Worm (Caenorhabditis elegans) whole organism, mixed stage, embryonic: ENCODE data around the gene T02D1.4.

ENCODE experiments used
- M03D4.4 ChIP-seq: sonication (generic microtip); optimal IDR thresholded peaks from 2 replicates; lab custom pipeline; 2017; ENCODE audit warnings: mild to moderate bottlenecking, missing genetic modification characterization, missing compliant biosample characterization
- bed-3 ChIP-seq: fragments of 200-800 bp; sonication (Bioruptor generic); optimal IDR thresholded peaks from 3 replicates; lab custom pipeline; 2018; ENCODE audit warnings: mild to moderate bottlenecking, missing genetic modification characterization, moderate library complexity, missing compliant biosample characterization
- blmp-1 ChIP-seq: fragments of 150-350 bp; optimal IDR thresholded peaks from 2 replicates; lab custom pipeline; 2014; ENCODE audit warnings: missing biosample characterization, missing genetic modification characterization
- ceh-39 ChIP-seq: fragments of 150-350 bp; optimal IDR thresholded peaks from 2 replicates; lab custom pipeline; 2014; ENCODE audit warnings: missing biosample characterization, missing genetic modification characterization
- ceh-43 ChIP-seq: fragments of 200-800 bp; sonication (Bioruptor generic); optimal IDR thresholded peaks from 2 replicates; lab custom pipeline; 2018; ENCODE audit warnings: mild to moderate bottlenecking, missing genetic modification characterization, moderate library complexity, missing compliant biosample characterization
- ces-1 ChIP-seq: fragments of 150-350 bp; optimal IDR thresholded peaks from 2 replicates; lab custom pipeline; 2014; ENCODE audit warnings: missing biosample characterization, missing genetic modification reagents, missing genetic modification characterization
- cnd-1 ChIP-seq: fragments of 200-800 bp; sonication (Bioruptor generic); optimal IDR thresholded peaks from 2 replicates; lab custom pipeline; 2018; ENCODE audit warnings: mild to moderate bottlenecking, missing genetic modification characterization, missing compliant biosample characterization
- drap-1 ChIP-seq: fragments of 200-800 bp; sonication (Bioruptor generic); optimal IDR thresholded peaks from 3 replicates; lab custom pipeline; 2018; ENCODE audit warnings: mild to moderate bottlenecking, missing genetic modification characterization, missing compliant biosample characterization
- elt-1 ChIP-seq: sonication (generic microtip); optimal IDR thresholded peaks from 2 replicates; lab custom pipeline; 2017; ENCODE audit warnings: missing genetic modification characterization, mild to moderate bottlenecking, missing compliant biosample characterization, antibody characterized with exemption, moderate library complexity, borderline replicate concordance; ENCODE audit not compliant: insufficient read depth
- flh-1 ChIP-seq: fragments of 200-800 bp; sonication (Bioruptor generic); optimal IDR thresholded peaks from 2 replicates; lab custom pipeline; 2018; ENCODE audit warnings: mild to moderate bottlenecking, missing genetic modification characterization, moderate library complexity, missing compliant biosample characterization
- hlh-1 ChIP-seq: fragments of 150-350 bp; optimal IDR thresholded peaks from 2 replicates; lab custom pipeline; 2014; ENCODE audit warnings: missing biosample characterization, missing genetic modification reagents, missing genetic modification characterization
- lin-13 ChIP-seq: fragments of 150-350 bp; optimal IDR thresholded peaks from 2 replicates; lab custom pipeline; 2014; ENCODE audit warnings: missing biosample characterization, missing genetic modification characterization
- lin-32 ChIP-seq: fragments of 200-800 bp; sonication (Bioruptor generic); optimal IDR thresholded peaks from 2 replicates; lab custom pipeline; 2018; ENCODE audit warnings: mild to moderate bottlenecking, missing genetic modification characterization, missing compliant biosample characterization
- lsy-2 ChIP-seq: fragments of 150-350 bp; optimal IDR thresholded peaks from 2 replicates; lab custom pipeline; 2014; ENCODE audit warnings: missing biosample characterization, missing genetic modification characterization
- mab-5 ChIP-seq: fragments of 150-350 bp; optimal IDR thresholded peaks from 2 replicates; lab custom pipeline; 2014; ENCODE audit warnings: missing biosample characterization, missing genetic modification characterization
- mep-1 ChIP-seq: fragments of 150-350 bp; optimal IDR thresholded peaks from 2 replicates; lab custom pipeline; 2017; ENCODE audit warnings: missing biosample characterization, missing genetic modification reagents, missing genetic modification characterization, inconsistent platforms
- mls-2 ChIP-seq: sonication (generic microtip); optimal IDR thresholded peaks from 2 replicates; lab custom pipeline; 2016; ENCODE audit warnings: mild to moderate bottlenecking, missing genetic modification characterization, moderate library complexity, missing compliant biosample characterization
- nhr-12 ChIP-seq: fragments of 150-350 bp; optimal IDR thresholded peaks from 2 replicates; lab custom pipeline; 2014; ENCODE audit warnings: missing biosample characterization, missing genetic modification characterization
- nhr-2 ChIP-seq: fragments of 150-350 bp; optimal IDR thresholded peaks from 2 replicates; lab custom pipeline; 2014; ENCODE audit warnings: missing biosample characterization, missing genetic modification characterization
- nhr-237 ChIP-seq: fragments of 150-350 bp; optimal IDR thresholded peaks from 2 replicates; lab custom pipeline; 2014; ENCODE audit warnings: missing biosample characterization, missing genetic modification characterization
- pha-4 ChIP-seq: fragments of 150-350 bp; optimal IDR thresholded peaks from 2 replicates; lab custom pipeline; 2018; ENCODE audit warnings: missing biosample characterization, missing genetic modification reagents, missing genetic modification characterization
- sem-2 ChIP-seq: fragments of 200-800 bp; sonication (Bioruptor generic); optimal IDR thresholded peaks from 2 replicates; lab custom pipeline; 2018; ENCODE audit warnings: mild to moderate bottlenecking, missing genetic modification characterization, missing compliant biosample characterization
- tbx-8 ChIP-seq: fragments of 200-800 bp; sonication (Bioruptor generic); optimal IDR thresholded peaks from 2 replicates; lab custom pipeline; 2018; ENCODE audit warnings: mild to moderate bottlenecking, missing genetic modification characterization, moderate library complexity, missing compliant biosample characterization
- unc-39 ChIP-seq: fragments of 150-350 bp; optimal IDR thresholded peaks from 2 replicates; lab custom pipeline; 2014; ENCODE audit warnings: missing biosample characterization, missing genetic modification characterization
- unc-62 ChIP-seq: fragments of 150-350 bp; optimal IDR thresholded peaks from 2 replicates; lab custom pipeline; 2014; ENCODE audit warnings: missing biosample characterization, missing genetic modification reagents, missing genetic modification characterization
- zip-8 ChIP-seq: fragments of 150-350 bp; optimal IDR thresholded peaks from 2 replicates; lab custom pipeline; 2014; ENCODE audit warnings: missing biosample characterization, missing genetic modification characterization
- ztf-11 ChIP-seq: fragments of 150-350 bp; optimal IDR thresholded peaks from 2 replicates; lab custom pipeline; 2014; ENCODE audit warnings: missing biosample characterization, missing genetic modification characterization

Gene T02D1.4

ce11 chrIV:17371469-17371868 is 28.1 kb upstream of the T02D1.4 start, which contains the start of gene C30H6.5:
C30H6.5 (plus strand) TSS chrIV:17371769.
- TF ChIP-seq hlh-1 (tag; lab: Kevin White, UChicago) = no peak
- peak; percentile 7 for TF ChIP-seq zip-8

ce11 chrIV:17376127-17376526 is 23.4 kb upstream of the T02D1.4 start, which contains the start of gene haf-1:
haf-1 (plus strand) TSS chrIV:17376427.
- TF ChIP-seq lin-13 (tag; lab: Kevin White, UChicago) (no peak), flh-1 (no peak)

ce11 chrIV:17380061-17380680 is 19.4 kb upstream of the T02D1.4 start, which contains the start of the genes C30H6.9 and dlat-2:
C30H6.9 (minus strand) TSS chrIV:17380170.
dlat-2 (plus strand) TSS chrIV:17380626.
- TF ChIP-seq ces-1 (GFP tag; lab: Kevin White, UChicago) (peak; percentile 41), mls-2 (tag; lab: Kevin White, UChicago) (no peak), mep-1 (tag; lab: Kevin White, UChicago) (peak; percentile 22), pha-4 (tag; lab: Kevin White, UChicago) (peak; percentile 38), lsy-2 (peak; percentile 31)
- TF ChIP-seq, all 35 proteins: peak for 4

ce11 chrIV:17382029-17382428 is 17.5 kb upstream of the T02D1.4 start, which contains the start of gene C30H6.8:
C30H6.8 (plus strand) TSS chrIV:17382329.
- TF ChIP-seq unc-62 (GFP tag; lab: Kevin White, UChicago) (no peak), ztf-11 (tag; lab: Kevin White, UChicago) (no peak), blmp-1 (tag; lab: Kevin White, UChicago) (no peak), bed-3 (GFP tag; lab: Kevin White, UChicago) (no peak), cnd-1 (tag; lab: Kevin White, UChicago) (no peak), sem-2 (GFP tag; lab: Kevin White, UChicago) (no peak), tbx-8 (GFP tag; lab: Kevin White, UChicago) (no peak), nhr-12 (no peak), lin-32 (GFP tag; lab: Kevin White, UChicago) (no peak), mep-1 (tag; lab: Kevin White, UChicago) (no peak), ceh-39 (no peak), unc-39 (tag; lab: Kevin White, UChicago) (no peak)

- TF ChIP-seq unc-62 (GFP tag; lab: Kevin White, UChicago) (no peak), mab-5 (tag; lab: Kevin White, UChicago) (no peak), unc-39 (tag; lab: Kevin White, UChicago) (no peak), elt-1 (tag; lab: Kevin White, UChicago) (no peak), blmp-1 (tag; lab: Kevin White, UChicago) (no peak), mep-1 (tag; lab: Kevin White, UChicago) (no peak), nhr-237 (no peak), M03D4.4 (tag; lab: Kevin White, UChicago) (no peak), tbx-8 (GFP tag; lab: Kevin White, UChicago) (no peak), nhr-12 (no peak), drap-1 (no peak), ceh-43 (GFP tag; lab: Kevin White, UChicago) (no peak), ceh-39 (no peak), nhr-2 (tag; lab: Kevin White, UChicago) (no peak), ztf-11 (tag; lab: Kevin White, UChicago) (no peak)
Observed at ce11 chrIV:17383046-17383445, 16.5 kb upstream of the T02D1.4 start, which contains the start of gene C30H6.12. C30H6.12 (plus strand) TSS chrIV:17383346.

- TF ChIP-seq ceh-43 (GFP tag; lab: Kevin White, UChicago) (no peak), hlh-1 (tag; lab: Kevin White, UChicago) (peak; percentile 25)
Observed at ce11 chrIV:17387442-17387967, 12.1 kb upstream of the T02D1.4 start, which contains the start of gene T02D1.8. T02D1.8 (minus strand) TSS chrIV:17387492.
